Worm (Caenorhabditis elegans) whole organism, L4 larva: ENCODE results near the gene F14D2.11.

Experiments used
- F26F4.8 ChIP-seq: fragments of 200-800 bp; sonication (Bioruptor generic); conservative IDR thresholded peaks from 2 replicates; pipeline ENCODE4 v1.3.6; 2022; ENCODE audit warnings: missing genetic modification characterization, missing compliant biosample characterization
- F37D6.2 ChIP-seq: sonication (generic microtip); optimal IDR thresholded peaks from 2 replicates; lab custom pipeline; 2016; ENCODE audit warnings: mild to moderate bottlenecking, missing genetic modification characterization, missing compliant biosample characterization
- T26A8.4 ChIP-seq: fragments of 200-800 bp; sonication (Bioruptor generic); IDR thresholded peaks from 2 replicates; pipeline ENCODE4 v1.3.6; 2022; ENCODE audit warnings: missing genetic modification characterization, missing compliant biosample characterization
- Y48G9A.11 ChIP-seq: fragments of 200-800 bp; sonication (Bioruptor generic); IDR thresholded peaks from 2 replicates; pipeline ENCODE4 v1.3.6; 2022; ENCODE audit warnings: missing genetic modification reagents, missing genetic modification characterization, missing compliant biosample characterization
- Y5F2A.4 ChIP-seq: fragments of 200-800 bp; sonication (Bioruptor generic); optimal IDR thresholded peaks from 2 replicates; lab custom pipeline; 2018; ENCODE audit warnings: mild to moderate bottlenecking, missing genetic modification characterization, missing compliant biosample characterization
- ZK337.2 ChIP-seq: fragments of 200-800 bp; sonication (Bioruptor generic); IDR thresholded peaks from 2 replicates; pipeline ENCODE4 v1.3.6; 2022; ENCODE audit warnings: missing genetic modification reagents, missing genetic modification characterization, missing compliant biosample characterization
- aha-1 ChIP-seq: fragments of 150-350 bp; peaks from one replicate; lab custom pipeline; 2014; ENCODE audit warnings: missing biosample characterization, missing genetic modification characterization
- ama-1 ChIP-seq: fragments of 150-350 bp; optimal IDR thresholded peaks from 2 replicates; lab custom pipeline; 2014; ENCODE audit warnings: inconsistent platforms, mixed read lengths
- attf-4 ChIP-seq: sonication (generic microtip); optimal IDR thresholded peaks from 3 replicates; lab custom pipeline; 2017; ENCODE audit warnings: missing biosample characterization, missing genetic modification characterization
- ceh-20 ChIP-seq: fragments of 200-800 bp; sonication (Bioruptor generic); IDR thresholded peaks from 2 replicates; pipeline ENCODE4 v1.3.6; 2022; ENCODE audit warnings: missing genetic modification reagents, missing genetic modification characterization, missing compliant biosample characterization
- ceh-44 ChIP-seq: fragments of 200-800 bp; sonication (Bioruptor generic); IDR thresholded peaks from 2 replicates; pipeline ENCODE4 v1.3.6; 2022; ENCODE audit warnings: missing genetic modification reagents, missing genetic modification characterization, missing compliant biosample characterization
- ceh-62 ChIP-seq: sonication (generic microtip); optimal IDR thresholded peaks from 2 replicates; lab custom pipeline; 2017; ENCODE audit warnings: missing biosample characterization, missing genetic modification characterization
- daf-8 ChIP-seq: fragments of 200-800 bp; sonication (Bioruptor generic); IDR thresholded peaks from 2 replicates; pipeline ENCODE4 v1.3.6; 2022; ENCODE audit warnings: missing genetic modification characterization, missing compliant biosample characterization
- dmd-6 ChIP-seq: fragments of 200-800 bp; sonication (Bioruptor generic); IDR thresholded peaks from 2 replicates; pipeline ENCODE4 v1.3.6; 2022; ENCODE audit warnings: missing genetic modification reagents, missing genetic modification characterization, missing compliant biosample characterization
- egl-27 ChIP-seq: sonication (generic microtip); optimal IDR thresholded peaks from 3 replicates; lab custom pipeline; 2017; ENCODE audit warnings: missing biosample characterization, missing genetic modification reagents, missing genetic modification characterization
- gei-8 ChIP-seq: fragments of 200-800 bp; sonication (Bioruptor generic); optimal IDR thresholded peaks from 2 replicates; lab custom pipeline; 2018; ENCODE audit warnings: mild to moderate bottlenecking, missing genetic modification characterization, missing compliant biosample characterization
- hif-1 ChIP-seq, 2 experiments: sonication (generic microtip); optimal IDR thresholded peaks; 2 replicates each; lab custom pipeline; 2016 to 2017; ENCODE audit warnings: missing compliant biosample characterization in 2 of 2, missing genetic modification characterization in 2 of 2, missing genetic modification reagents in 2 of 2, missing genotype in 2 of 2, mild to moderate bottlenecking in 1 of 2
- hlh-11 ChIP-seq: fragments of 200-800 bp; sonication (Bioruptor generic); optimal IDR thresholded peaks from 2 replicates; lab custom pipeline; 2018; ENCODE audit warnings: mild to moderate bottlenecking, missing genetic modification characterization, missing compliant biosample characterization
- lin-13 ChIP-seq: fragments of 150-350 bp; optimal IDR thresholded peaks from 2 replicates; lab custom pipeline; 2014; ENCODE audit warnings: missing biosample characterization, missing genetic modification reagents, missing genetic modification characterization
- lsy-2 ChIP-seq, 2 experiments: fragments of 150-350 bp in 1 of 2; sonication (generic microtip) in 1 of 2; optimal IDR thresholded peaks; 2 replicates each; lab custom pipeline; 2014 to 2017; ENCODE audit warnings: missing biosample characterization in 2 of 2, missing genetic modification characterization in 2 of 2
- mdt-29 ChIP-seq: fragments of 200-800 bp; sonication (Bioruptor generic); IDR thresholded peaks from 2 replicates; pipeline ENCODE4 v1.3.6; 2022; ENCODE audit warnings: missing genetic modification reagents, missing genetic modification characterization, missing compliant biosample characterization
- mxl-2 ChIP-seq: fragments of 200-800 bp; sonication (Bioruptor generic); conservative IDR thresholded peaks from 2 replicates; pipeline ENCODE4 v1.3.6; 2022; ENCODE audit warnings: missing genetic modification reagents, missing genetic modification characterization, missing compliant biosample characterization
- nhr-11 ChIP-seq: fragments of 150-350 bp; optimal IDR thresholded peaks from 2 replicates; lab custom pipeline; 2014; ENCODE audit warnings: missing biosample characterization, missing genetic modification characterization
- nhr-48 ChIP-seq: sonication (generic microtip); optimal IDR thresholded peaks from 2 replicates; lab custom pipeline; 2016; ENCODE audit warnings: mild to moderate bottlenecking, missing genetic modification characterization, missing compliant biosample characterization
- nhr-76 ChIP-seq: fragments of 150-350 bp; optimal IDR thresholded peaks from 2 replicates; lab custom pipeline; 2014; ENCODE audit warnings: missing biosample characterization, missing genetic modification characterization
- nhr-77 ChIP-seq: fragments of 150-350 bp; optimal IDR thresholded peaks from 2 replicates; lab custom pipeline; 2014; ENCODE audit warnings: missing biosample characterization, missing genetic modification characterization
- php-3 ChIP-seq: fragments of 200-800 bp; sonication (Bioruptor generic); IDR thresholded peaks from 2 replicates; pipeline ENCODE4 v1.3.6; 2022; ENCODE audit warnings: missing genetic modification reagents, missing genetic modification characterization, missing compliant biosample characterization
- pqm-1 ChIP-seq: sonication (generic microtip); optimal IDR thresholded peaks from 2 replicates; lab custom pipeline; 2017; ENCODE audit warnings: missing biosample characterization, missing genetic modification characterization
- sdz-12 ChIP-seq: fragments of 200-800 bp; sonication (Bioruptor generic); optimal IDR thresholded peaks from 2 replicates; lab custom pipeline; 2018; ENCODE audit warnings: mild to moderate bottlenecking, missing genetic modification characterization, missing compliant biosample characterization
- set-16 ChIP-seq: fragments of 200-800 bp; sonication (Bioruptor generic); IDR thresholded peaks from 2 replicates; pipeline ENCODE4 v1.3.6; 2022; ENCODE audit warnings: missing genetic modification reagents, missing genetic modification characterization, missing compliant biosample characterization
- snpc-1.2 ChIP-seq: fragments of 200-800 bp; sonication (Bioruptor generic); IDR thresholded peaks from 2 replicates; pipeline ENCODE4 v1.3.6; 2022; ENCODE audit warnings: missing genetic modification reagents, missing genetic modification characterization, missing compliant biosample characterization
- spr-1 ChIP-seq: sonication (generic microtip); optimal IDR thresholded peaks from 2 replicates; lab custom pipeline; 2016; ENCODE audit warnings: mild to moderate bottlenecking, missing genetic modification characterization, missing compliant biosample characterization
- tra-1 ChIP-seq: fragments of 200-800 bp; sonication (Bioruptor generic); IDR thresholded peaks from 2 replicates; pipeline ENCODE4 v1.3.6; 2022; ENCODE audit warnings: missing genetic modification reagents, missing genetic modification characterization, missing compliant biosample characterization
- unc-62 ChIP-seq, 3 experiments: fragments of 150-350 bp in 1 of 3; sonication (generic microtip); optimal IDR thresholded peaks in 2 of 3; peaks in 1 of 3; 1 replicate in 1 of 3; 2 replicates in 2 of 3; lab custom pipeline; 2014 to 2017; ENCODE audit warnings: missing biosample characterization in 3 of 3, missing genetic modification characterization in 3 of 3, missing genetic modification reagents in 3 of 3, missing genotype in 1 of 3
- zag-1 ChIP-seq: fragments of 150-350 bp; optimal IDR thresholded peaks from 2 replicates; lab custom pipeline; 2014; ENCODE audit warnings: missing biosample characterization, missing genetic modification characterization
- zfp-3 ChIP-seq: fragments of 200-800 bp; sonication (Bioruptor generic); conservative IDR thresholded peaks from 2 replicates; pipeline ENCODE4 v1.3.6; 2022; ENCODE audit warnings: missing genetic modification reagents, missing genetic modification characterization, missing compliant biosample characterization
- ztf-7 ChIP-seq: fragments of 150-350 bp; optimal IDR thresholded peaks from 2 replicates; lab custom pipeline; 2014; ENCODE audit warnings: missing biosample characterization, missing genetic modification characterization

The F14D2.11 gene

DNA sequence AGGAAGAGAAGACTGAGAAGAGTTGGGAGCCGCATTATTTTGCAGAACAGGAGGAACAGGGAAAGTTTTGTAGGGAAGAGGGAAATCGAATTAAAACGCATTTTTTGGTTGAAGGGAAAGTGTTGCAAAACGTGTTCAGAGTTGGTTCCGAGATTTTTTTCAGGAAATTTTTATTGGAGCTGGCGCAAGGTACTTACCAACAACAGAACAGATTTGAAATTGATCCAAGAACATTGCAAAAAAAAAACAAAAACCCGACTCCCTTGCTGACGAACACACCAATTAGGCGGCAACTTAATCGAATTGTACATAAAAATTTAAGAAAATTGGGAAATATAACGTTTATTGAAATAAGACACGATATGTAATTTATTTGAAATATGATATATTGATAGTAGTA lies 3.3 kb downstream of the F14D2.11 start, which contains the start of gene F14D2.7:
Gene F14D2.7 (minus strand): TSS at position 101 of the 400 bp plus-strand sequence.
- TF ChIP-seq unc-62 (GFP tag; optimal IDR thresholded peaks at IDR 0.05 in 1 of 2; lab: Kevin White, UChicago): peak in 1 of 2 experiments; percentile 31
- no peak for TF ChIP-seq unc-62 (tag; optimal IDR thresholded peaks at IDR 0.05; lab: Kevin White, UChicago)
- no peak for TF ChIP-seq spr-1 (tag; lab: Kevin White, UChicago)
- TF ChIP-seq aha-1 (tag; lab: Kevin White, UChicago): peak; percentile 79
- TF ChIP-seq, all 104 proteins: peak for 2

ce11 chrII:3337039-3337438 lies 4.8 kb downstream of the F14D2.11 start, which contains the start of gene F14D2.19:
Gene F14D2.19 (minus strand): TSS chrII:3337139.
- TF ChIP-seq ceh-44 (GFP tag; lab: Robert Waterston, UW) (no peak), nhr-11 (tag; lab: Kevin White, UChicago) (no peak), nhr-48 (tag; lab: Kevin White, UChicago) (no peak), ceh-20 (no peak), attf-4 (tag; lab: Kevin White, UChicago) (no peak), F37D6.2 (tag; lab: Kevin White, UChicago) (no peak), mdt-29 (no peak), Y5F2A.4 (no peak), dmd-6 (GFP tag; lab: Robert Waterston, UW) (no peak), sdz-12 (GFP tag; lab: Kevin White, UChicago) (no peak), lsy-2 (tag; optimal IDR thresholded peaks at IDR 0.05; lab: Kevin White, UChicago) (no peak), zag-1 (no peak), ztf-7 (tag; lab: Kevin White, UChicago) (no peak), Y48G9A.11 (no peak), zfp-3 (GFP tag; lab: Robert Waterston, UW) (no peak), nhr-77 (tag; lab: Kevin White, UChicago) (no peak), ZK337.2 (GFP tag; lab: Robert Waterston, UW) (no peak), daf-8 (GFP tag; lab: Robert Waterston, UW) (no peak)
- TF ChIP-seq, all 104 proteins: peak for 0

- TF ChIP-seq lin-13 (no peak), pqm-1 (no peak), hlh-11 (tag; lab: Kevin White, UChicago) (no peak), gei-8 (no peak), ama-1 (no peak), set-16 (GFP tag; lab: Robert Waterston, UW) (no peak), ceh-62 (tag; lab: Kevin White, UChicago) (no peak), nhr-76 (tag; lab: Kevin White, UChicago) (no peak), egl-27 (tag; lab: Kevin White, UChicago) (no peak), mxl-2 (no peak), nhr-77 (tag; lab: Kevin White, UChicago) (no peak), mdt-29 (no peak), hif-1 (tag; optimal IDR thresholded peaks at IDR 0.05; lab: Kevin White, UChicago) (no peak), php-3 (GFP tag; lab: Robert Waterston, UW) (no peak), dmd-6 (GFP tag; lab: Robert Waterston, UW) (no peak), T26A8.4 (no peak), spr-1 (tag; lab: Kevin White, UChicago) (no peak), F26F4.8 (GFP tag; lab: Robert Waterston, UW) (no peak)
Observed at ce11 chrII:3332039-3332438, 9.8 kb downstream of the F14D2.11 start, which contains the start of gene irld-27. Gene irld-27 (plus strand): TSS chrII:3332339.

DNA sequence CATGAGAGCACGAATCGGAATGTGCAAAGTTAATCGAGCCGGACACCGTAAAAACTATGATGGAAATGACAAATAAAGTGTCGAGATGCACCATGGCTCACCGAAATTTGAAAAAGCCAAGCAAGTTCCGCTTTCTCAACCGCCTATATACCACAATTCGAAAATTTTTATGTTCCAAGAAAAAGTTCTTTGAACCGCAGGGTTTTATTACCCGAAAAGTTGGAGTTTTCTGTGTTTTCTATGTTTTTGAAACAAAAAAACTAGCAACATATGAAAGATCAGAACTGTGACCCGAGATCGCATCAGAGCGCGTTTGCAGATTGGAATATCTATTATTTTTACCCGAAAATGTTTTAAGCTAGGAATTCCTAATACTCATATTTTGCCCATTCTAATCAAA lies 14.8 kb downstream of the F14D2.11 start, which contains the start of gene Y46D2A.3:
Gene Y46D2A.3 (minus strand): TSS at position 101 of the 400 bp plus-strand sequence.
- no peak for TF ChIP-seq snpc-1.2 (GFP tag; lab: Robert Waterston, UW)
- no peak for TF ChIP-seq tra-1 (GFP tag; lab: Robert Waterston, UW)
